Worm (Caenorhabditis elegans): ENCODE data around the gene C50F7.9.

Gene C50F7.9

DNA sequence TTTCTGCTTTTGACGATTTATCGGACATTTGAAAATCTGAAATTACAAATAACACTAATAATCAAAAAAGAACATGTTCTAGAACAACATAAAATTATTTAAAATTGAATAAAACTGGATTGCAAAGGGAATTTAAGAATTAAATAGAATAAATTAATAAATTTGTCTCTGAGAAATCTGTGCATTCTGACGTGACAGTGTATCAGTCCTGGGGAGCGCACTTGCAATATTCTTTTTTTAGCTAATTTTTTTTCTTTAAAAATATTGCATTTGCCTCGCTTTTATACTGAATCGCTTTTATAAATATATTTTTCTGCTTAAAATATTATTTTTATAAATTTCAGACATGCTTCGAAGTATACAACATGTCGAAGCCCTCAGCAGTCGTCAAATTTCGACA lies 22.2 kb downstream of the C50F7.9 start, which contains the start of the genes mrpl-1, emc-6 and mrps-24 (continued):
- TF ChIP-seq sdz-12 (GFP tag; optimal IDR thresholded peaks at IDR 0.05) (no peak), F49E8.2 (tag; optimal IDR thresholded peaks at IDR 0.05; ENCODE audit: borderline replicate concordance) (no peak), nhr-25 (tag; optimal IDR thresholded peaks at IDR 0.05; ENCODE audit: borderline replicate concordance, insufficient read depth) (no peak), lim-7 (GFP tag; IDR thresholded peaks at IDR 0.05) (no peak), snpc-4 (tag; optimal IDR thresholded peaks at IDR 0.05) (no peak), hlh-30 (tag; optimal IDR thresholded peaks at IDR 0.05; ENCODE audit: insufficient read depth) (peak; percentile 24), arid-1 (GFP tag; conservative IDR thresholded peaks at IDR 0.05) (no peak), nhr-111 (GFP tag; optimal IDR thresholded peaks at IDR 0.05) (no peak), mxl-3 (GFP tag; optimal IDR thresholded peaks at IDR 0.05) (no peak), F44E2.7 (GFP tag; IDR thresholded peaks at IDR 0.05) (no peak), gei-8 (GFP tag; optimal IDR thresholded peaks at IDR 0.05) (no peak), daf-16 (GFP tag; optimal IDR thresholded peaks at IDR 0.05) (no peak), daf-16 (tag; optimal IDR thresholded peaks at IDR 0.05) (peak; percentile 34), mdt-29 (GFP tag; IDR thresholded peaks at IDR 0.05) (no peak), Y5F2A.4 (GFP tag; optimal IDR thresholded peaks at IDR 0.05) (no peak), cey-2 (tag; optimal IDR thresholded peaks at IDR 0.05; ENCODE audit: borderline replicate concordance, insufficient read depth) (no peak), T20F7.1 (GFP tag; optimal IDR thresholded peaks at IDR 0.05) (peak; percentile 78), daf-12 (tag; optimal IDR thresholded peaks at IDR 0.05) (no peak), snpc-1.2 (GFP tag; IDR thresholded peaks at IDR 0.05) (0 out of 2 replicates have a peak, but pooled peaks have one; percentile 25), dpl-1 (GFP tag; optimal IDR thresholded peaks at IDR 0.05) (peak; percentile 73), saeg-2 (GFP tag; IDR thresholded peaks at IDR 0.05) (no peak), fos-1 (tag; optimal IDR thresholded peaks at IDR 0.05) (no peak), F26F4.8 (GFP tag; conservative IDR thresholded peaks at IDR 0.05) (no peak), F37D6.2 (tag; optimal IDR thresholded peaks at IDR 0.05) (no peak), lin-15B (tag; optimal IDR thresholded peaks at IDR 0.05) (no peak), ctbp-1 (GFP tag; IDR thresholded peaks at IDR 0.05) (no peak), mep-1 (tag; optimal IDR thresholded peaks at IDR 0.05) (peak; percentile 69), dve-1 (tag; optimal IDR thresholded peaks at IDR 0.05; ENCODE audit: insufficient read depth) (peak; percentile 44), zfp-2 (tag; optimal IDR thresholded peaks at IDR 0.05) (no peak), lin-38 (GFP tag; IDR thresholded peaks at IDR 0.05) (peak; percentile 97), set-16 (GFP tag; IDR thresholded peaks at IDR 0.05) (no peak), nhr-10 (tag; optimal IDR thresholded peaks at IDR 0.05) (no peak), pqm-1 (tag; optimal IDR thresholded peaks at IDR 0.05) (no peak), nhr-76 (tag; optimal IDR thresholded peaks at IDR 0.05) (no peak), mxl-2 (GFP tag; conservative IDR thresholded peaks at IDR 0.05) (no peak), zag-1 (tag; optimal IDR thresholded peaks at IDR 0.05) (no peak), madf-5 (GFP tag; IDR thresholded peaks at IDR 0.05) (no peak), Y75B8A.6 (GFP tag; IDR thresholded peaks at IDR 0.05) (no peak), nhr-77 (tag; optimal IDR thresholded peaks at IDR 0.05) (no peak), mes-2 (tag; optimal IDR thresholded peaks at IDR 0.05; ENCODE audit: poor library complexity, severe bottlenecking) (peak; percentile 84), fkh-10 (GFP tag; optimal IDR thresholded peaks at IDR 0.05) (no peak), ztf-11 (tag; optimal IDR thresholded peaks at IDR 0.05) (no peak), zip-2 (tag; optimal IDR thresholded peaks at IDR 0.05) (no peak), daf-19 (GFP tag; conservative IDR thresholded peaks at IDR 0.05) (no peak), ceh-28 (tag; optimal IDR thresholded peaks at IDR 0.05) (no peak), lsy-2 (tag; optimal IDR thresholded peaks at IDR 0.05) (peak in 1 of 2 experiments; percentile 84), ces-1 (GFP tag; optimal IDR thresholded peaks at IDR 0.05) (peak; percentile 1), lir-3 (tag; optimal IDR thresholded peaks at IDR 0.05) (no peak), lin-13 (GFP tag; optimal IDR thresholded peaks at IDR 0.05) (no peak), nhr-41 (GFP tag; IDR thresholded peaks at IDR 0.05) (no peak), F10B5.3 (tag; optimal IDR thresholded peaks at IDR 0.05) (no peak), nhr-48 (tag; optimal IDR thresholded peaks at IDR 0.05) (peak; percentile 23)
